Worm (Caenorhabditis elegans) whole organism, L4 larva: ENCODE measurements around the gene C46C2.7.

Experiments
- F26F4.8 ChIP-seq: fragments of 200-800 bp; sonication (Bioruptor generic); conservative IDR thresholded peaks from 2 replicates; pipeline ENCODE4 v1.3.6; 2022; ENCODE audit warnings: missing genetic modification characterization, missing compliant biosample characterization
- T20F7.1 ChIP-seq: fragments of 200-800 bp; sonication (Bioruptor generic); optimal IDR thresholded peaks from 2 replicates; lab custom pipeline; 2018; ENCODE audit warnings: mild to moderate bottlenecking, missing genetic modification characterization, missing compliant biosample characterization
- T26A8.4 ChIP-seq: fragments of 200-800 bp; sonication (Bioruptor generic); IDR thresholded peaks from 2 replicates; pipeline ENCODE4 v1.3.6; 2022; ENCODE audit warnings: missing genetic modification characterization, missing compliant biosample characterization
- aha-1 ChIP-seq: fragments of 150-350 bp; peaks from one replicate; lab custom pipeline; 2014; ENCODE audit warnings: missing biosample characterization, missing genetic modification characterization
- ama-1 ChIP-seq: fragments of 150-350 bp; optimal IDR thresholded peaks from 2 replicates; lab custom pipeline; 2014; ENCODE audit warnings: inconsistent platforms, mixed read lengths
- arid-1 ChIP-seq: fragments of 200-800 bp; sonication (Bioruptor generic); conservative IDR thresholded peaks from 2 replicates; pipeline ENCODE4 v1.3.6; 2022; ENCODE audit warnings: missing genetic modification reagents, missing genetic modification characterization, missing compliant biosample characterization
- attf-4 ChIP-seq: sonication (generic microtip); optimal IDR thresholded peaks from 3 replicates; lab custom pipeline; 2017; ENCODE audit warnings: missing biosample characterization, missing genetic modification characterization
- ceh-20 ChIP-seq: fragments of 200-800 bp; sonication (Bioruptor generic); IDR thresholded peaks from 2 replicates; pipeline ENCODE4 v1.3.6; 2022; ENCODE audit warnings: missing genetic modification reagents, missing genetic modification characterization, missing compliant biosample characterization
- ceh-28 ChIP-seq: fragments of 150-350 bp; optimal IDR thresholded peaks from 2 replicates; lab custom pipeline; 2014; ENCODE audit warnings: missing biosample characterization, missing genetic modification reagents, missing genetic modification characterization
- ceh-62 ChIP-seq: sonication (generic microtip); optimal IDR thresholded peaks from 2 replicates; lab custom pipeline; 2017; ENCODE audit warnings: missing biosample characterization, missing genetic modification characterization
- daf-12 ChIP-seq: fragments of 150-350 bp; optimal IDR thresholded peaks from 2 replicates; lab custom pipeline; 2014; ENCODE audit warnings: missing biosample characterization, missing genetic modification reagents, missing genetic modification characterization
- daf-16 ChIP-seq, 3 experiments: sonication (generic microtip); optimal IDR thresholded peaks; 2 replicates each; lab custom pipeline; 2016 to 2017; ENCODE audit warnings: missing genetic modification characterization in 3 of 3, missing genetic modification reagents in 3 of 3, mild to moderate bottlenecking in 2 of 3, missing compliant biosample characterization in 2 of 3, missing biosample characterization in 1 of 3, moderate library complexity in 1 of 3
- egl-43 ChIP-seq: fragments of 200-800 bp; sonication (Bioruptor generic); IDR thresholded peaks from 2 replicates; pipeline ENCODE4 v1.3.6; 2022; ENCODE audit warnings: missing genetic modification reagents, missing genetic modification characterization, missing compliant biosample characterization
- fkh-10 ChIP-seq: fragments of 150-350 bp; optimal IDR thresholded peaks from 2 replicates; lab custom pipeline; 2014; ENCODE audit warnings: missing biosample characterization, missing genetic modification reagents, missing genetic modification characterization
- hif-1 ChIP-seq, 2 experiments: sonication (generic microtip); optimal IDR thresholded peaks; 2 replicates each; lab custom pipeline; 2016 to 2017; ENCODE audit warnings: missing compliant biosample characterization in 2 of 2, missing genetic modification characterization in 2 of 2, missing genetic modification reagents in 2 of 2, missing genotype in 2 of 2, mild to moderate bottlenecking in 1 of 2
- hlh-30 ChIP-seq: sonication (generic microtip); optimal IDR thresholded peaks from 2 replicates; lab custom pipeline; 2017; ENCODE audit warnings: antibody characterized with exemption, mild to moderate bottlenecking, missing genetic modification characterization, missing compliant biosample characterization; ENCODE audit not compliant: insufficient read depth
- hmg-1.1 ChIP-seq: fragments of 200-800 bp; sonication (Bioruptor generic); IDR thresholded peaks from 2 replicates; pipeline ENCODE4 v1.3.6; 2022; ENCODE audit warnings: missing genetic modification reagents, missing genetic modification characterization, missing compliant biosample characterization
- jun-1 ChIP-seq: fragments of 150-350 bp; optimal IDR thresholded peaks from 2 replicates; lab custom pipeline; 2014; ENCODE audit warnings: missing biosample characterization, missing genetic modification reagents, missing genetic modification characterization
- lin-39 ChIP-seq: fragments of 150-350 bp; optimal IDR thresholded peaks from 2 replicates; lab custom pipeline; 2014; ENCODE audit warnings: missing biosample characterization, missing genetic modification reagents, missing genetic modification characterization
- lsy-2 ChIP-seq, 2 experiments: fragments of 150-350 bp in 1 of 2; sonication (generic microtip) in 1 of 2; optimal IDR thresholded peaks; 2 replicates each; lab custom pipeline; 2014 to 2017; ENCODE audit warnings: missing biosample characterization in 2 of 2, missing genetic modification characterization in 2 of 2
- mdl-1 ChIP-seq, 2 experiments: fragments of 150-350 bp in 1 of 2; sonication (generic microtip) in 1 of 2; optimal IDR thresholded peaks; 2 replicates each; lab custom pipeline; 2014 to 2017; ENCODE audit warnings: missing biosample characterization in 2 of 2, missing genetic modification characterization in 2 of 2
- mdt-29 ChIP-seq: fragments of 200-800 bp; sonication (Bioruptor generic); IDR thresholded peaks from 2 replicates; pipeline ENCODE4 v1.3.6; 2022; ENCODE audit warnings: missing genetic modification reagents, missing genetic modification characterization, missing compliant biosample characterization
- mep-1 ChIP-seq: fragments of 150-350 bp; sonication (generic microtip); optimal IDR thresholded peaks from 3 replicates; lab custom pipeline; 2014; ENCODE audit warnings: missing biosample characterization, missing genetic modification characterization
- mes-2 ChIP-seq: sonication (generic microtip); optimal IDR thresholded peaks from 2 replicates; lab custom pipeline; 2016; ENCODE audit warnings: missing genotype, mild to moderate bottlenecking, missing genetic modification characterization, missing compliant biosample characterization; ENCODE audit not compliant: poor library complexity, severe bottlenecking
- mxl-3 ChIP-seq: fragments of 200-800 bp; sonication (Bioruptor generic); optimal IDR thresholded peaks from 2 replicates; lab custom pipeline; 2018; ENCODE audit warnings: mild to moderate bottlenecking, missing genetic modification characterization, missing compliant biosample characterization
- nhr-10 ChIP-seq: fragments of 150-350 bp; optimal IDR thresholded peaks from 2 replicates; lab custom pipeline; 2014; ENCODE audit warnings: missing biosample characterization, missing genetic modification characterization
- nhr-237 ChIP-seq: sonication (generic microtip); optimal IDR thresholded peaks from 2 replicates; lab custom pipeline; 2017; ENCODE audit warnings: missing biosample characterization, missing genetic modification characterization
- php-3 ChIP-seq: fragments of 200-800 bp; sonication (Bioruptor generic); IDR thresholded peaks from 2 replicates; pipeline ENCODE4 v1.3.6; 2022; ENCODE audit warnings: missing genetic modification reagents, missing genetic modification characterization, missing compliant biosample characterization
- rbr-2 ChIP-seq: sonication (generic microtip); optimal IDR thresholded peaks from 2 replicates; lab custom pipeline; 2016; ENCODE audit warnings: missing genotype, missing genetic modification characterization, missing compliant biosample characterization
- set-16 ChIP-seq: fragments of 200-800 bp; sonication (Bioruptor generic); IDR thresholded peaks from 2 replicates; pipeline ENCODE4 v1.3.6; 2022; ENCODE audit warnings: missing genetic modification reagents, missing genetic modification characterization, missing compliant biosample characterization
- spr-1 ChIP-seq: sonication (generic microtip); optimal IDR thresholded peaks from 2 replicates; lab custom pipeline; 2016; ENCODE audit warnings: mild to moderate bottlenecking, missing genetic modification characterization, missing compliant biosample characterization
- unc-130 ChIP-seq: sonication (generic microtip); optimal IDR thresholded peaks from 2 replicates; lab custom pipeline; 2016; ENCODE audit warnings: missing genetic modification reagents, missing genetic modification characterization, missing compliant biosample characterization
- unc-62 ChIP-seq, 3 experiments: fragments of 150-350 bp in 1 of 3; sonication (generic microtip); optimal IDR thresholded peaks in 2 of 3; peaks in 1 of 3; 1 replicate in 1 of 3; 2 replicates in 2 of 3; lab custom pipeline; 2014 to 2017; ENCODE audit warnings: missing biosample characterization in 3 of 3, missing genetic modification characterization in 3 of 3, missing genetic modification reagents in 3 of 3, missing genotype in 1 of 3
- zip-11 ChIP-seq: fragments of 200-800 bp; sonication (Bioruptor generic); IDR thresholded peaks from 2 replicates; pipeline ENCODE4 v1.3.6; 2022; ENCODE audit warnings: missing genetic modification characterization, missing compliant biosample characterization

C46C2.7 gene

ce11 chrIV:9210841-9211240 lies 16.2 kb downstream of the C46C2.7 start:
- TF ChIP-seq aha-1 (tag; lab: Kevin White, UChicago) (peak; percentile 91), mdl-1 (tag; optimal IDR thresholded peaks at IDR 0.05; lab: Kevin White, UChicago) (no peak), attf-4 (tag; lab: Kevin White, UChicago) (no peak), set-16 (no peak), hmg-1.1 (GFP tag; lab: Robert Waterston, UW) (no peak)

- TF ChIP-seq arid-1 (no peak), unc-62 (GFP tag; optimal IDR thresholded peaks at IDR 0.05 in 1 of 2; lab: Kevin White, UChicago) (peak in 1 of 2 experiments; percentile 4), unc-62 (tag; optimal IDR thresholded peaks at IDR 0.05; lab: Kevin White, UChicago) (no peak), ama-1 (peak; percentile 14)
- TF ChIP-seq, all 104 proteins: peak for 2
Measured at ce11 chrIV:9212121-9212520, 17.5 kb downstream of the C46C2.7 start, which contains the start of gene C46C2.6. Gene C46C2.6 (plus strand): TSS chrIV:9212421.

- TF ChIP-seq unc-62 (GFP tag; optimal IDR thresholded peaks at IDR 0.05 in 1 of 2; lab: Kevin White, UChicago) (peak in 1 of 2 experiments; percentile 94), unc-62 (tag; optimal IDR thresholded peaks at IDR 0.05; lab: Kevin White, UChicago) (no peak), php-3 (GFP tag; lab: Robert Waterston, UW) (no peak)
Measured at ce11 chrIV:9214823-9215222, 20.2 kb downstream of the C46C2.7 start.

ce11 chrIV:9215824-9216223 lies 21.2 kb downstream of the C46C2.7 start:
- TF ChIP-seq rbr-2 (no peak), hif-1 (tag; optimal IDR thresholded peaks at IDR 0.05; lab: Kevin White, UChicago) (peak in 1 of 2 experiments; percentile 95), aha-1 (tag; lab: Kevin White, UChicago) (peak; percentile 97), ceh-62 (tag; lab: Kevin White, UChicago) (no peak), unc-130 (GFP tag; lab: Kevin White, UChicago) (no peak), lsy-2 (tag; optimal IDR thresholded peaks at IDR 0.05; lab: Kevin White, UChicago) (peak in 1 of 2 experiments; percentile 26)

ce11 chrIV:9216437-9216836 lies 21.8 kb downstream of the C46C2.7 start:
- no peak for TF ChIP-seq F26F4.8 (GFP tag; lab: Robert Waterston, UW)
- no peak for TF ChIP-seq mdt-29 (GFP tag; lab: Robert Waterston, UW)
- no peak for TF ChIP-seq T20F7.1 (GFP tag; lab: Kevin White, UChicago)
- TF ChIP-seq nhr-237 (tag; lab: Kevin White, UChicago), result no peak
- peak; percentile 60 for TF ChIP-seq mes-2 (tag; lab: Kevin White, UChicago)
- no peak for TF ChIP-seq nhr-10
- TF ChIP-seq jun-1 (tag; lab: Kevin White, UChicago), result no peak
- no peak for TF ChIP-seq zip-11 (GFP tag; lab: Robert Waterston, UW)
- TF ChIP-seq ceh-20 (GFP tag; lab: Robert Waterston, UW), result 0 out of 2 replicates have a peak, but pooled peaks have one; percentile 32
- TF ChIP-seq mep-1, result peak; percentile 45
- TF ChIP-seq lsy-2 (tag; optimal IDR thresholded peaks at IDR 0.05; lab: Kevin White, UChicago), result peak; percentile 12 to 58
- no peak for TF ChIP-seq ceh-28 (tag; lab: Kevin White, UChicago)
- peak; percentile 6 for TF ChIP-seq fkh-10 (GFP tag; lab: Kevin White, UChicago)
- peak; percentile 27 for TF ChIP-seq rbr-2
- no peak for TF ChIP-seq spr-1
- peak in 1 of 2 experiments; percentile 92 for TF ChIP-seq mdl-1 (tag; optimal IDR thresholded peaks at IDR 0.05; lab: Kevin White, UChicago)
- TF ChIP-seq aha-1 (tag; lab: Kevin White, UChicago), result peak; percentile 99
- TF ChIP-seq lin-39 (tag; lab: Kevin White, UChicago), result no peak
- TF ChIP-seq egl-43, result no peak
- TF ChIP-seq daf-16 (GFP tag; optimal IDR thresholded peaks at IDR 0.05; lab: Kevin White, UChicago), result no peak
- TF ChIP-seq daf-16 (tag; optimal IDR thresholded peaks at IDR 0.05; lab: Kevin White, UChicago), result no peak
- peak in 1 of 2 experiments; percentile 36 for TF ChIP-seq hif-1 (tag; optimal IDR thresholded peaks at IDR 0.05; lab: Kevin White, UChicago)
- peak; percentile 19 for TF ChIP-seq mxl-3 (GFP tag; lab: Kevin White, UChicago)
- TF ChIP-seq hlh-30 (tag; lab: Kevin White, UChicago), result peak; percentile 60
- TF ChIP-seq php-3 (GFP tag; lab: Robert Waterston, UW), result no peak
- no peak for TF ChIP-seq T26A8.4
- TF ChIP-seq daf-12 (tag; lab: Kevin White, UChicago), result no peak
